Worm (Caenorhabditis elegans): ENCODE results near the gene polk-1.

DNA sequence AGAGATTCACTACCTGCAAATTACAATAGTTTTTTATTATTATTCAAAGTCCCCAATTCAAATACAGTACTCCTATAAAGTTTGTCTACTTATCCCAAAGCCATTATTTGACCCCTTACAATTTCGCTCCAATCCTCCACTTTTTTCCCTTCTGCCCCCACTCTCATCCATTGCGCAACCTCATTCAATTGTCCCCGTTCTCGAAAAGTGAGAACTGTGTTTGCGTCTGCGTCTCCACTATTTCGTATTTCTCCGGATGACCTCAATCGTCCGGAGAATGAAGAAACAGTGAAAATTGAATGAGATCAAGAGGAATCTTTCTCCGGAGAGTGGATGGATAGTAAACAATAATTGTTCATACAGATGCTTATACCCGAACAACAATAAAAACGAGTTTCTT is 31.7 kb downstream of the polk-1 start:
- TF ChIP-seq ztf-29 (GFP tag; IDR thresholded peaks at IDR 0.05): no peak
- TF ChIP-seq flt-1 (GFP tag; IDR thresholded peaks at IDR 0.05): no peak
- TF ChIP-seq med-1 (GFP tag; optimal IDR thresholded peaks at IDR 0.05; ENCODE audit: insufficient read depth): no peak
